Fruit fly (Drosophila melanogaster) whole organism, wandering third instar larva: ENCODE data around the gene CG8475.

Source experiments
- Abd-B ChIP-seq: fragments of >200 bp; optimal IDR thresholded peaks from 2 replicates; lab custom pipeline; 2017; ENCODE audit warnings: missing biosample characterization, missing genetic modification characterization
- CG32264 ChIP-seq: fragments of 200-800 bp; sonication (Bioruptor generic); optimal IDR thresholded peaks from 2 replicates; lab custom pipeline; 2016; ENCODE audit warnings: missing biosample characterization, missing genetic modification characterization
- CG9705 ChIP-seq: fragments of 200-800 bp; sonication (Bioruptor generic); optimal IDR thresholded peaks from 2 replicates; lab custom pipeline; 2018; ENCODE audit warnings: missing biosample characterization, mild to moderate bottlenecking, missing genetic modification characterization
- CrebA ChIP-seq: fragments of 200-800 bp; sonication (Bioruptor generic); optimal IDR thresholded peaks from 2 replicates; lab custom pipeline; 2016; ENCODE audit warnings: missing biosample characterization, mild to moderate bottlenecking, missing genetic modification characterization, borderline replicate concordance
- Dfd ChIP-seq: fragments of >200 bp; optimal IDR thresholded peaks from 2 replicates; lab custom pipeline; 2017; ENCODE audit warnings: missing biosample characterization, missing genetic modification characterization
- Dif ChIP-seq: fragments of 200-275, 200-300 bp; sonication (Bioruptor generic); optimal IDR thresholded peaks from 2 replicates; lab custom pipeline; 2018; ENCODE audit warnings: missing biosample characterization, missing genetic modification characterization; ENCODE audit not compliant: partially characterized antibody
- GATAd ChIP-seq: sonication (Bioruptor generic); optimal IDR thresholded peaks from 2 replicates; lab custom pipeline; 2016; ENCODE audit warnings: missing biosample characterization, missing genetic modification characterization
- HLH106 ChIP-seq: fragments of 200-800 bp; optimal IDR thresholded peaks from 3 replicates; lab custom pipeline; 2019; ENCODE audit warnings: missing biosample characterization, mild to moderate bottlenecking, missing genetic modification characterization, moderate library complexity
- Hnf4 ChIP-seq: fragments of 200-800 bp; sonication (Bioruptor generic); optimal IDR thresholded peaks from 2 replicates; lab custom pipeline; 2016; ENCODE audit warnings: missing biosample characterization, mild to moderate bottlenecking, missing genetic modification characterization
- Hr78 ChIP-seq: fragments of >200 bp; optimal IDR thresholded peaks from 2 replicates; lab custom pipeline; 2017; ENCODE audit warnings: missing biosample characterization, missing genetic modification characterization
- Hr83 ChIP-seq: fragments of 200-300 bp; sonication (Bioruptor generic); optimal IDR thresholded peaks from 2 replicates; lab custom pipeline; 2016; ENCODE audit warnings: missing biosample characterization, mild to moderate bottlenecking, missing genetic modification characterization, moderate library complexity; ENCODE audit not compliant: poor library complexity, severe bottlenecking
- Jra ChIP-seq: sonication (Bioruptor generic); optimal IDR thresholded peaks from 2 replicates; lab custom pipeline; 2016; ENCODE audit warnings: missing biosample characterization, missing genetic modification characterization
- Mio ChIP-seq: sonication (Bioruptor generic); optimal IDR thresholded peaks from 2 replicates; lab custom pipeline; 2016; ENCODE audit warnings: missing biosample characterization, missing genetic modification characterization
- Myc ChIP-seq: fragments of >200 bp; optimal IDR thresholded peaks from 2 replicates; lab custom pipeline; 2017
- N ChIP-seq: fragments of >200 bp; optimal IDR thresholded peaks from 2 replicates; lab custom pipeline; 2018; ENCODE audit warnings: missing biosample characterization, missing external identifiers, missing genetic modification characterization
- OdsH ChIP-seq: fragments of 200-800 bp; sonication (Bioruptor generic); optimal IDR thresholded peaks from 2 replicates; lab custom pipeline; 2016; ENCODE audit warnings: missing biosample characterization, mild to moderate bottlenecking, missing genetic modification characterization
- Rel ChIP-seq, 2 experiments: fragments of 200-800 bp; sonication (Bioruptor generic) in 1 of 2; optimal IDR thresholded peaks; 2 replicates in 1 of 2; 3 replicates in 1 of 2; lab custom pipeline; 2016 to 2019; ENCODE audit warnings: mild to moderate bottlenecking in 2 of 2, missing biosample characterization in 2 of 2, missing genetic modification characterization in 2 of 2, moderate library complexity in 1 of 2
- Sp1 ChIP-seq: fragments of 200-800 bp; sonication (Bioruptor generic); optimal IDR thresholded peaks from 3 replicates; lab custom pipeline; 2019; ENCODE audit warnings: missing biosample characterization, mild to moderate bottlenecking, missing genetic modification characterization, moderate library complexity
- brk ChIP-seq: fragments of 200-800 bp; sonication (Bioruptor generic); optimal IDR thresholded peaks from 2 replicates; lab custom pipeline; 2016; ENCODE audit warnings: missing biosample characterization, mild to moderate bottlenecking, missing genetic modification characterization
- dl ChIP-seq, 2 experiments: fragments of 175-275, 200-275 bp in 1 of 2; fragments of 200-275 bp in 1 of 2; sonication (Bioruptor generic); optimal IDR thresholded peaks; lab custom pipeline; 2018; ENCODE audit warnings: mild to moderate bottlenecking in 2 of 2, missing biosample characterization in 2 of 2, missing genetic modification characterization in 2 of 2, moderate library complexity in 2 of 2; ENCODE audit not compliant: partially characterized antibody in 2 of 2, insufficient read depth in 1 of 2
- dmrt93B ChIP-seq: fragments of 200-800 bp; sonication (Bioruptor generic); optimal IDR thresholded peaks from 2 replicates; lab custom pipeline; 2018; ENCODE audit warnings: missing biosample characterization, mild to moderate bottlenecking, missing genetic modification characterization
- dsf ChIP-seq: sonication (Bioruptor generic); optimal IDR thresholded peaks from 2 replicates; lab custom pipeline; 2016; ENCODE audit warnings: missing biosample characterization, missing genetic modification characterization, borderline replicate concordance
- ey ChIP-seq: fragments of 200-800 bp; sonication (Bioruptor generic); optimal IDR thresholded peaks from 2 replicates; lab custom pipeline; 2016; ENCODE audit warnings: missing biosample characterization, missing genetic modification characterization
- foxo ChIP-seq, 2 experiments: fragments of 200-800 bp; sonication (Bioruptor generic); optimal IDR thresholded peaks; 2 replicates in 1 of 2; 3 replicates in 1 of 2; lab custom pipeline; 2016 to 2017; ENCODE audit warnings: missing biosample characterization in 2 of 2, missing genetic modification characterization in 2 of 2
- fru ChIP-seq: fragments of 200-800 bp; sonication (Bioruptor generic); optimal IDR thresholded peaks from 3 replicates; lab custom pipeline; 2016; ENCODE audit warnings: missing biosample characterization, mild to moderate bottlenecking, missing genetic modification characterization
- h ChIP-seq: fragments of 200-800 bp; sonication (Bioruptor generic); optimal IDR thresholded peaks from 3 replicates; lab custom pipeline; 2016; ENCODE audit warnings: missing biosample characterization, mild to moderate bottlenecking, missing genetic modification characterization
- jim ChIP-seq: fragments of 175-275, 200-325 bp; sonication (Bioruptor generic); optimal IDR thresholded peaks from 2 replicates; lab custom pipeline; 2016; ENCODE audit warnings: missing biosample characterization, mild to moderate bottlenecking, missing genetic modification characterization
- lola ChIP-seq: fragments of >200 bp; optimal IDR thresholded peaks from 2 replicates; lab custom pipeline; 2017; ENCODE audit warnings: missing biosample characterization, missing genetic modification characterization
- pan ChIP-seq: fragments of >200 bp; optimal IDR thresholded peaks from 2 replicates; lab custom pipeline; 2017
- psq ChIP-seq: fragments of 200-800 bp; sonication (Bioruptor generic); optimal IDR thresholded peaks from 3 replicates; lab custom pipeline; 2017; ENCODE audit warnings: missing biosample characterization, mild to moderate bottlenecking, missing genetic modification characterization, moderate library complexity
- sage ChIP-seq: fragments of 200-800 bp; sonication (Bioruptor generic); optimal IDR thresholded peaks from 2 replicates; lab custom pipeline; 2016; ENCODE audit warnings: missing biosample characterization, mild to moderate bottlenecking, missing genetic modification characterization
- sv ChIP-seq: fragments of 200-800 bp; sonication (Bioruptor generic); optimal IDR thresholded peaks from 3 replicates; lab custom pipeline; 2016; ENCODE audit warnings: missing biosample characterization, missing genetic modification characterization
- tai ChIP-seq: sonication (Bioruptor generic); optimal IDR thresholded peaks from 2 replicates; lab custom pipeline; 2016; ENCODE audit warnings: missing biosample characterization, missing genetic modification characterization
- usp ChIP-seq: fragments of >200 bp; optimal IDR thresholded peaks from 2 replicates; lab custom pipeline; 2017; ENCODE audit warnings: missing biosample characterization, missing genetic modification characterization
- woc ChIP-seq: sonication (Bioruptor generic); optimal IDR thresholded peaks from 2 replicates; lab custom pipeline; 2016; ENCODE audit warnings: missing biosample characterization, mild to moderate bottlenecking, missing genetic modification characterization

The CG8475 gene

dm6 chr2L:8196757-8197530, at the start of gene CG8475, which contains the start of gene CG8460:
CG8475 (minus strand) TSS chr2L:8196918.
CG8460 (plus strand) TSS chr2L:8197193.
- no peak for TF ChIP-seq sage (GFP tag; lab: Kevin White, UChicago)
- TF ChIP-seq ey (GFP tag; lab: Kevin White, UChicago) = no peak
- TF ChIP-seq usp (GFP tag; lab: Kevin White, UChicago) = no peak
- TF ChIP-seq Dfd (GFP tag; lab: Kevin White, UChicago) = no peak
- no peak for TF ChIP-seq HLH106
- TF ChIP-seq Mio (GFP tag; lab: Kevin White, UChicago) = no peak
- no peak for TF ChIP-seq Hr83 (GFP tag; lab: Kevin White, UChicago)
- TF ChIP-seq OdsH = no peak
- TF ChIP-seq tai = no peak
- TF ChIP-seq dl (GFP tag; optimal IDR thresholded peaks at IDR 0.05; lab: Kevin White, UChicago; ENCODE audit: insufficient read depth in 1 of 2, partially characterized antibody in 2 of 2) = no peak
- no peak for TF ChIP-seq Abd-B (GFP tag; lab: Kevin White, UChicago)
- TF ChIP-seq Sp1 (GFP tag; lab: Kevin White, UChicago) = no peak
- TF ChIP-seq CrebA (GFP tag; lab: Kevin White, UChicago) = no peak
- TF ChIP-seq Jra (GFP tag; lab: Kevin White, UChicago) = no peak
- TF ChIP-seq CG9705 (GFP tag; lab: Kevin White, UChicago) = no peak
- no peak for TF ChIP-seq lola (GFP tag; lab: Kevin White, UChicago)
- TF ChIP-seq N (GFP tag; lab: Kevin White, UChicago) = no peak
- TF ChIP-seq, all 38 proteins: peak for 0

DNA sequence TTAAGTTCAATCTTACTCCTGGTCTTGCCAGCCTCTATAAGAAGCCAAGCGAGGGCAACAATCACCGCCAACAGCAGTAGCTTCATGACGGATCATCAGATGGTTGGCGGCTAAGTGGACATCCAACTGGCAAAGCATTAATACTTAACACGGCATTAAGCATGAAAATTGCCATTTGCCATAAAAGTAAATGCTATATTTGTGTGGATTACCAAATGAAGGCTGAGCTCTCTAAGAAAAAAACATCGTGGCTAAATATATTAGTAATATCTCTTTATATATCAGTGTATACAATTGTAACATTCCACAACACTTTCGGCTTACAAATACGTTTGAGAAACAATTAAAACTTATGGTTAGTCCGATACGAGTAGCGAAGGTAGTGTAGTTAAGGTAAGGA, 47.2 kb upstream of the CG8475 start, which contains the start of gene CG43057:
Gene CG43057 (minus strand): TSS at position 101 of the 400 bp plus-strand sequence.
- TF ChIP-seq tai = no peak
- TF ChIP-seq lola (GFP tag; lab: Kevin White, UChicago) = no peak
- TF ChIP-seq N (GFP tag; lab: Kevin White, UChicago) = no peak
- TF ChIP-seq psq (GFP tag; lab: Kevin White, UChicago) = no peak

- TF ChIP-seq h (GFP tag; lab: Kevin White, UChicago) = no peak
- no peak for TF ChIP-seq Jra (GFP tag; lab: Kevin White, UChicago)
- TF ChIP-seq fru = no peak
- TF ChIP-seq dmrt93B = no peak
Measured at dm6 chr2L:8242186-8242585, 45.5 kb upstream of the CG8475 start, which contains the start of gene CG14277. CG14277 (plus strand) TSS chr2L:8242486.

DNA sequence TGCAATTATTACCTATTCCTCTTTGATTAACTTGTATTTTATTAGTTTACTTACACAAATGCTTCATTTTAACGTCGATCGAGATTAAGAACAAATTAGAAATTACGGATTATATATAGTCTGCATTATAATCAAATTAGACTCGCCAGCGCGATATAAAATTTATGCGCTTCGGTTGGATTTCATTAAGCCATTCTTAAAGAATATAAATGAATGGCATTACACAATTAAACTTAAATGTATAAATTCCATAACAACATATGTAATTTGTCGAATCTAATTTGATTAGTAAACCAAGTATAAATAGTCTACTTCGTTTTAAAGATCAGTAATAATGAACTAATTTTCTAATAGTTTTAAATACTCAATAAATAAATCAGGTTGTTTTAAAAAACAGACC, 45.0 kb upstream of the CG8475 start, which contains the start of gene Spn28F:
Gene Spn28F (minus strand): TSS at position 101 of the 400 bp plus-strand sequence.
- TF ChIP-seq Hnf4 (GFP tag; lab: Kevin White, UChicago) (no peak), pan (no peak), Mio (GFP tag; lab: Kevin White, UChicago) (no peak), HLH106 (no peak), Dif (GFP tag; lab: Kevin White, UChicago) (no peak), woc (GFP tag; lab: Kevin White, UChicago) (no peak), N (GFP tag; lab: Kevin White, UChicago) (no peak), Hr78 (GFP tag; lab: Kevin White, UChicago) (no peak), CG9705 (GFP tag; lab: Kevin White, UChicago) (no peak), sv (GFP tag; lab: Kevin White, UChicago) (no peak), GATAd (GFP tag; lab: Kevin White, UChicago) (no peak), dsf (GFP tag; lab: Kevin White, UChicago) (no peak), CrebA (GFP tag; lab: Kevin White, UChicago) (no peak)
- TF ChIP-seq, all 38 proteins: peak for 0

dm6 chr2L:8239712-8240245, 43.1 kb upstream of the CG8475 start, which contains the start of gene Pvr:
Pvr (minus strand) TSS chr2L:8239878.
- TF ChIP-seq Abd-B (GFP tag; lab: Kevin White, UChicago) = no peak
- no peak for TF ChIP-seq usp (GFP tag; lab: Kevin White, UChicago)
- TF ChIP-seq Rel (GFP tag; optimal IDR thresholded peaks at IDR 0.05; lab: Kevin White, UChicago) = no peak
- no peak for TF ChIP-seq Rel (tag; optimal IDR thresholded peaks at IDR 0.05; lab: Kevin White, UChicago)
- TF ChIP-seq CG32264 (GFP tag; lab: Kevin White, UChicago) = no peak
- no peak for TF ChIP-seq dsf (GFP tag; lab: Kevin White, UChicago)
- no peak for TF ChIP-seq pan
- no peak for TF ChIP-seq Sp1 (GFP tag; lab: Kevin White, UChicago)
- no peak for TF ChIP-seq Dfd (GFP tag; lab: Kevin White, UChicago)
- no peak for TF ChIP-seq HLH106
- no peak for TF ChIP-seq fru
- no peak for TF ChIP-seq foxo (GFP tag; optimal IDR thresholded peaks at IDR 0.05; lab: Kevin White, UChicago)
- TF ChIP-seq jim (GFP tag; lab: Kevin White, UChicago) = peak; percentile 30
- TF ChIP-seq sv (GFP tag; lab: Kevin White, UChicago) = no peak
- TF ChIP-seq OdsH = no peak
- TF ChIP-seq CrebA (GFP tag; lab: Kevin White, UChicago) = peak; percentile 15
- TF ChIP-seq brk (GFP tag; lab: Kevin White, UChicago) = peak; percentile 68
- TF ChIP-seq psq (GFP tag; lab: Kevin White, UChicago) = no peak
- TF ChIP-seq sage (GFP tag; lab: Kevin White, UChicago) = peak; percentile 42
- peak; percentile 88 for TF ChIP-seq Myc (lab: Kevin White, UChicago)
- no peak for TF ChIP-seq Hnf4 (GFP tag; lab: Kevin White, UChicago)
- no peak for TF ChIP-seq Jra (GFP tag; lab: Kevin White, UChicago)
- TF ChIP-seq Hr83 (GFP tag; lab: Kevin White, UChicago) = peak; percentile 46
- no peak for TF ChIP-seq woc (GFP tag; lab: Kevin White, UChicago)
- no peak for TF ChIP-seq CG9705 (GFP tag; lab: Kevin White, UChicago)
